Worm (Caenorhabditis elegans): Measurements from ENCODE around the gene C14A4.8.

ce11 chrII:10547311-10547710, 50.6 kb downstream of the C14A4.8 start:
- TF ChIP-seq jun-1 (tag; optimal IDR thresholded peaks at IDR 0.05): no peak
- TF ChIP-seq pha-4 (tag; optimal IDR thresholded peaks at IDR 0.05): no peak
- TF ChIP-seq mdl-1 (tag; optimal IDR thresholded peaks at IDR 0.05): no peak
- TF ChIP-seq aly-2 (tag; optimal IDR thresholded peaks at IDR 0.05): no peak
- TF ChIP-seq ama-1 (optimal IDR thresholded peaks at IDR 0.05): no peak
